Worm (Caenorhabditis elegans) whole organism, L1 larva: ENCODE results near the gene scl-1.

Experiments used
- efl-3 ChIP-seq: fragments of 200-800 bp; sonication (Bioruptor generic); optimal IDR thresholded peaks from 2 replicates; lab custom pipeline; 2018; ENCODE audit warnings: mild to moderate bottlenecking, missing genetic modification characterization, missing compliant biosample characterization
- lsy-2 ChIP-seq, 2 experiments: fragments of 150-350 bp; optimal IDR thresholded peaks; 2 replicates each; lab custom pipeline; 2014; ENCODE audit warnings: missing biosample characterization in 2 of 2, missing genetic modification characterization in 2 of 2
- nhr-11 ChIP-seq: fragments of 150-350 bp; optimal IDR thresholded peaks from 2 replicates; lab custom pipeline; 2014; ENCODE audit warnings: missing biosample characterization, missing genetic modification characterization
- nhr-12 ChIP-seq: sonication (generic microtip); optimal IDR thresholded peaks from 2 replicates; lab custom pipeline; 2017; ENCODE audit warnings: missing biosample characterization, missing genetic modification characterization
- nhr-71 ChIP-seq: sonication (generic microtip); optimal IDR thresholded peaks from 2 replicates; lab custom pipeline; 2016; ENCODE audit warnings: mild to moderate bottlenecking, missing genetic modification characterization, moderate library complexity, missing compliant biosample characterization
- pqm-1 ChIP-seq: sonication (generic microtip); optimal IDR thresholded peaks from 3 replicates; lab custom pipeline; 2017; ENCODE audit warnings: missing biosample characterization, missing genetic modification characterization
- sup-37 ChIP-seq: fragments of 200-800 bp; sonication (Bioruptor generic); optimal IDR thresholded peaks from 2 replicates; lab custom pipeline; 2018; ENCODE audit warnings: mild to moderate bottlenecking, missing genetic modification characterization, missing compliant biosample characterization
- unc-30 ChIP-seq: sonication (generic microtip); optimal IDR thresholded peaks from 2 replicates; lab custom pipeline; 2017; ENCODE audit warnings: missing biosample characterization, missing genetic modification characterization

DNA sequence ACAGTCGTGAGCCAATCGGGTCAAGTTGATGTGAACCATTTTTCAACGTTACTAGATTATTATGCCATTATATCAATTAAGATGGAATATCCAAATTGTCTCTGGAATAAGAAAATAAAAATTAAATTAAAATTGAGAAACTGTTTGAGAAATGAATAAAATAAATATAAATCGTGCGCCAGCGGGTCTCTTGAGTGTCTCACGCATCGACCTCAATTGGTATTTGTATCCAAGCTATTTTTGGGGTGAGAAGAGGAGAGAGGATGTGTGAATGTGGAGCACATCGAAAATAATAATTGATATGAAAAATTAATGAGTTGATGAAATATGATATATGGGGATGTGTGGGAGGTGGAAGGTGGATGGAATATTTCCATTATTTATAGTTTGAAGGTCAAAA is 17.2 kb upstream of the scl-1 start, which contains the start of gene F49E11.2:
- TF ChIP-seq nhr-12 (tag; lab: Kevin White, UChicago): no peak
- TF ChIP-seq nhr-71: no peak
- TF ChIP-seq lsy-2 (tag; optimal IDR thresholded peaks at IDR 0.05; lab: Kevin White, UChicago): no peak
- no peak for TF ChIP-seq sup-37 (GFP tag; lab: Kevin White, UChicago)
- no peak for TF ChIP-seq efl-3 (GFP tag; lab: Kevin White, UChicago)
- TF ChIP-seq unc-30 (tag; lab: Kevin White, UChicago): no peak
- no peak for TF ChIP-seq nhr-11
- no peak for TF ChIP-seq pqm-1 (tag; lab: Kevin White, UChicago)
